Fruit fly (Drosophila melanogaster) whole organism, pupa: ENCODE data around the gene RpS9.

Source experiments
- CG12605 ChIP-seq: fragments of 200-800 bp; sonication (Bioruptor generic); IDR thresholded peaks from 2 replicates; pipeline ENCODE4 v1.3.6; 2022; ENCODE audit warnings: missing biosample characterization, missing genetic modification characterization
- CG14655 ChIP-seq: fragments of 200-800 bp; sonication (Bioruptor generic); optimal IDR thresholded peaks from 3 replicates; lab custom pipeline; 2017; ENCODE audit warnings: mild to moderate bottlenecking, missing biosample characterization, missing genetic modification reagents, missing genetic modification characterization
- CG17806 ChIP-seq: fragments of 200-800 bp; sonication (Bioruptor generic); optimal IDR thresholded peaks from 2 replicates; lab custom pipeline; 2018; ENCODE audit warnings: missing biosample characterization, mild to moderate bottlenecking, missing genetic modification characterization, moderate library complexity
- CG34367 ChIP-seq: fragments of 200-800 bp; sonication (Bioruptor generic); optimal IDR thresholded peaks from 2 replicates; lab custom pipeline; 2018; ENCODE audit warnings: missing biosample characterization, mild to moderate bottlenecking, missing genetic modification characterization
- CG9948 ChIP-seq: fragments of 200-800 bp; sonication (Bioruptor generic); optimal IDR thresholded peaks from 2 replicates; lab custom pipeline; 2018; ENCODE audit warnings: missing biosample characterization, mild to moderate bottlenecking, missing genetic modification characterization, moderate library complexity
- D1 ChIP-seq: fragments of 200-800 bp; sonication (Bioruptor generic); optimal IDR thresholded peaks from 2 replicates; lab custom pipeline; 2018; ENCODE audit warnings: missing biosample characterization, mild to moderate bottlenecking, missing genetic modification characterization, moderate library complexity
- EcR ChIP-seq: fragments of 200-800 bp; sonication (Bioruptor generic); optimal IDR thresholded peaks from 3 replicates; lab custom pipeline; 2019; ENCODE audit warnings: missing biosample characterization, missing genetic modification characterization, mild to moderate bottlenecking, moderate library complexity, missing genetic modification reagents
- Pif1A ChIP-seq: fragments of 200-800 bp; sonication (Bioruptor generic); optimal IDR thresholded peaks from 3 replicates; lab custom pipeline; 2016; ENCODE audit warnings: missing biosample characterization, missing genetic modification characterization
- Snoo ChIP-seq: fragments of 200-800 bp; sonication (Bioruptor generic); optimal IDR thresholded peaks from 3 replicates; lab custom pipeline; 2017; ENCODE audit warnings: missing biosample characterization, mild to moderate bottlenecking, missing genetic modification characterization, inconsistent platforms

DNA sequence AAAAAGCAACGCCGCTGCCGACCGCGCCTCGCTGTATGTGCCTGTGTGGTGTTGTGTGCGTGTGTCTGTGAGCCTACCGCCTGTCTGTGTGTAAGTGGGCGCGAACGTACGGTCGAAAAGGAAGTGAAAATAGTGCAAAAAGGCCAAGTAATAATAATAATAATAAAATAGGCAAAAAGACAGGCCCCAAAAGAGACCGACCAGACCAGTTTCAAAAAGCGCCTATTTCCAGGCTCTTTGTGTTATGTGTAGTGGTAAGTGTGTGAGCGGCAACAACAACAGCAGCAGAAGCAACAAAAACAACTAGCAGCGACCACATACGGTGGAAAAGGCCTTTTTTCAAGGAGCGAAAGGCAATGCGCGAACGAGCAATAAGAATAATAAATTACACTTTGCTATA, 48.5 kb downstream of the RpS9 start:
- peak; percentile 6 for TF ChIP-seq CG9948 (tag; lab: Kevin White, UChicago)
- TF ChIP-seq Pif1A (GFP tag; lab: Kevin White, UChicago): peak; percentile 17
- peak; percentile 54 for TF ChIP-seq CG34367 (tag; lab: Kevin White, UChicago)
- peak; percentile 21 for TF ChIP-seq EcR (GFP tag; lab: Kevin White, UChicago)
- no peak for TF ChIP-seq CG14655 (GFP tag; lab: Kevin White, UChicago)
- TF ChIP-seq CG17806 (tag; lab: Kevin White, UChicago): peak; percentile 46
- TF ChIP-seq D1 (tag; lab: Kevin White, UChicago): no peak
- no peak for TF ChIP-seq Snoo (tag; lab: Kevin White, UChicago)
- peak; percentile 58; the same call in 1 of the 2 replicates for TF ChIP-seq CG12605 (GFP tag; lab: Robert Waterston, UW)
